Worm (Caenorhabditis elegans) whole organism, L4 larva: ENCODE results near the gene cnnm-3.

Source experiments
- F37D6.2 ChIP-seq: sonication (generic microtip); optimal IDR thresholded peaks from 2 replicates; lab custom pipeline; 2016; ENCODE audit warnings: mild to moderate bottlenecking, missing genetic modification characterization, missing compliant biosample characterization
- F44E2.7 ChIP-seq: fragments of 200-800 bp; sonication (Bioruptor generic); IDR thresholded peaks from 2 replicates; pipeline ENCODE4 v2.1.2; 2022; ENCODE audit warnings: missing genetic modification characterization, missing compliant biosample characterization
- R02D3.7 ChIP-seq: fragments of 150-350 bp; sonication (generic microtip); optimal IDR thresholded peaks from 3 replicates; lab custom pipeline; 2014; ENCODE audit warnings: missing biosample characterization, missing genetic modification characterization
- T20F7.1 ChIP-seq: fragments of 200-800 bp; sonication (Bioruptor generic); optimal IDR thresholded peaks from 2 replicates; lab custom pipeline; 2018; ENCODE audit warnings: mild to moderate bottlenecking, missing genetic modification characterization, missing compliant biosample characterization
- T26A8.4 ChIP-seq: fragments of 200-800 bp; sonication (Bioruptor generic); IDR thresholded peaks from 2 replicates; pipeline ENCODE4 v1.3.6; 2022; ENCODE audit warnings: missing genetic modification characterization, missing compliant biosample characterization
- Y105C5A.15 ChIP-seq: fragments of 200-800 bp; sonication (Bioruptor generic); IDR thresholded peaks from 2 replicates; pipeline ENCODE4 v1.3.6; 2022; ENCODE audit warnings: missing genetic modification characterization, missing compliant biosample characterization
- Y48G9A.11 ChIP-seq: fragments of 200-800 bp; sonication (Bioruptor generic); IDR thresholded peaks from 2 replicates; pipeline ENCODE4 v1.3.6; 2022; ENCODE audit warnings: missing genetic modification reagents, missing genetic modification characterization, missing compliant biosample characterization
- Y5F2A.4 ChIP-seq: fragments of 200-800 bp; sonication (Bioruptor generic); optimal IDR thresholded peaks from 2 replicates; lab custom pipeline; 2018; ENCODE audit warnings: mild to moderate bottlenecking, missing genetic modification characterization, missing compliant biosample characterization
- ZK337.2 ChIP-seq: fragments of 200-800 bp; sonication (Bioruptor generic); IDR thresholded peaks from 2 replicates; pipeline ENCODE4 v1.3.6; 2022; ENCODE audit warnings: missing genetic modification reagents, missing genetic modification characterization, missing compliant biosample characterization
- arid-1 ChIP-seq: fragments of 200-800 bp; sonication (Bioruptor generic); conservative IDR thresholded peaks from 2 replicates; pipeline ENCODE4 v1.3.6; 2022; ENCODE audit warnings: missing genetic modification reagents, missing genetic modification characterization, missing compliant biosample characterization
- ceh-20 ChIP-seq: fragments of 200-800 bp; sonication (Bioruptor generic); IDR thresholded peaks from 2 replicates; pipeline ENCODE4 v1.3.6; 2022; ENCODE audit warnings: missing genetic modification reagents, missing genetic modification characterization, missing compliant biosample characterization
- ceh-28 ChIP-seq: fragments of 150-350 bp; optimal IDR thresholded peaks from 2 replicates; lab custom pipeline; 2014; ENCODE audit warnings: missing biosample characterization, missing genetic modification reagents, missing genetic modification characterization
- ces-1 ChIP-seq: fragments of 150-350 bp; sonication (generic microtip); optimal IDR thresholded peaks from 4 replicates; lab custom pipeline; 2014; ENCODE audit warnings: missing biosample characterization, missing genetic modification reagents, missing genetic modification characterization
- ctbp-1 ChIP-seq: fragments of 200-800 bp; sonication (Bioruptor generic); IDR thresholded peaks from 2 replicates; pipeline ENCODE4 v1.3.6; 2022; ENCODE audit warnings: missing genetic modification reagents, missing genetic modification characterization, missing compliant biosample characterization
- dmd-8 ChIP-seq: fragments of 200-800 bp; sonication (Bioruptor generic); IDR thresholded peaks from 2 replicates; pipeline ENCODE4 v1.3.6; 2022; ENCODE audit warnings: missing genetic modification characterization, missing compliant biosample characterization
- dmd-9 ChIP-seq: fragments of 200-800 bp; sonication (Bioruptor generic); IDR thresholded peaks from 2 replicates; pipeline ENCODE4 v1.3.6; 2022; ENCODE audit warnings: missing genetic modification reagents, missing genetic modification characterization, missing compliant biosample characterization
- dpl-1 ChIP-seq: fragments of 150-350 bp; optimal IDR thresholded peaks from 2 replicates; lab custom pipeline; 2014; ENCODE audit warnings: missing biosample characterization, missing genetic modification reagents, missing genetic modification characterization
- dve-1 ChIP-seq: sonication (generic microtip); optimal IDR thresholded peaks from 2 replicates; lab custom pipeline; 2017; ENCODE audit warnings: antibody characterized with exemption, mild to moderate bottlenecking, missing genetic modification characterization, missing compliant biosample characterization; ENCODE audit not compliant: insufficient read depth
- egl-43 ChIP-seq: fragments of 200-800 bp; sonication (Bioruptor generic); IDR thresholded peaks from 2 replicates; pipeline ENCODE4 v1.3.6; 2022; ENCODE audit warnings: missing genetic modification reagents, missing genetic modification characterization, missing compliant biosample characterization
- fkh-10 ChIP-seq: fragments of 150-350 bp; optimal IDR thresholded peaks from 2 replicates; lab custom pipeline; 2014; ENCODE audit warnings: missing biosample characterization, missing genetic modification reagents, missing genetic modification characterization
- fos-1 ChIP-seq: fragments of 150-350 bp; optimal IDR thresholded peaks from 2 replicates; lab custom pipeline; 2014; ENCODE audit warnings: missing biosample characterization, missing genetic modification characterization
- gei-8 ChIP-seq: fragments of 200-800 bp; sonication (Bioruptor generic); optimal IDR thresholded peaks from 2 replicates; lab custom pipeline; 2018; ENCODE audit warnings: mild to moderate bottlenecking, missing genetic modification characterization, missing compliant biosample characterization
- hmg-1.1 ChIP-seq: fragments of 200-800 bp; sonication (Bioruptor generic); IDR thresholded peaks from 2 replicates; pipeline ENCODE4 v1.3.6; 2022; ENCODE audit warnings: missing genetic modification reagents, missing genetic modification characterization, missing compliant biosample characterization
- jun-1 ChIP-seq: fragments of 150-350 bp; optimal IDR thresholded peaks from 2 replicates; lab custom pipeline; 2014; ENCODE audit warnings: missing biosample characterization, missing genetic modification reagents, missing genetic modification characterization
- lim-7 ChIP-seq: fragments of 200-800 bp; sonication (Bioruptor generic); IDR thresholded peaks from 2 replicates; pipeline ENCODE4 v1.3.6; 2022; ENCODE audit warnings: missing genetic modification characterization, missing compliant biosample characterization
- lin-13 ChIP-seq: fragments of 150-350 bp; optimal IDR thresholded peaks from 2 replicates; lab custom pipeline; 2014; ENCODE audit warnings: missing biosample characterization, missing genetic modification reagents, missing genetic modification characterization
- lin-15B ChIP-seq: fragments of 150-350 bp; sonication (generic microtip); optimal IDR thresholded peaks from 3 replicates; lab custom pipeline; 2014; ENCODE audit warnings: missing biosample characterization, missing genetic modification characterization
- lin-29 ChIP-seq: fragments of 200-800 bp; sonication (Bioruptor generic); IDR thresholded peaks from 2 replicates; pipeline ENCODE4 v1.3.6; 2022; ENCODE audit warnings: missing genetic modification reagents, missing genetic modification characterization, missing compliant biosample characterization
- lin-38 ChIP-seq: fragments of 200-800 bp; sonication (Bioruptor generic); IDR thresholded peaks from 2 replicates; pipeline ENCODE4 v1.3.6; 2022; ENCODE audit warnings: missing genetic modification reagents, missing genetic modification characterization, missing compliant biosample characterization
- lin-39 ChIP-seq: fragments of 150-350 bp; optimal IDR thresholded peaks from 2 replicates; lab custom pipeline; 2014; ENCODE audit warnings: missing biosample characterization, missing genetic modification reagents, missing genetic modification characterization
- madf-9 ChIP-seq: fragments of 200-800 bp; sonication (Bioruptor generic); conservative IDR thresholded peaks from 2 replicates; pipeline ENCODE4 v1.3.6; 2022; ENCODE audit warnings: missing genetic modification reagents, missing genetic modification characterization, missing compliant biosample characterization
- mdl-1 ChIP-seq, 2 experiments: fragments of 150-350 bp in 1 of 2; sonication (generic microtip) in 1 of 2; optimal IDR thresholded peaks; 2 replicates each; lab custom pipeline; 2014 to 2017; ENCODE audit warnings: missing biosample characterization in 2 of 2, missing genetic modification characterization in 2 of 2
- mes-2 ChIP-seq: sonication (generic microtip); optimal IDR thresholded peaks from 2 replicates; lab custom pipeline; 2016; ENCODE audit warnings: missing genotype, mild to moderate bottlenecking, missing genetic modification characterization, missing compliant biosample characterization; ENCODE audit not compliant: poor library complexity, severe bottlenecking
- mxl-3 ChIP-seq: fragments of 200-800 bp; sonication (Bioruptor generic); optimal IDR thresholded peaks from 2 replicates; lab custom pipeline; 2018; ENCODE audit warnings: mild to moderate bottlenecking, missing genetic modification characterization, missing compliant biosample characterization
- nhr-102 ChIP-seq: sonication (generic microtip); optimal IDR thresholded peaks from 2 replicates; lab custom pipeline; 2016; ENCODE audit warnings: mild to moderate bottlenecking, missing genetic modification characterization, moderate library complexity, missing compliant biosample characterization
- nhr-11 ChIP-seq: fragments of 150-350 bp; optimal IDR thresholded peaks from 2 replicates; lab custom pipeline; 2014; ENCODE audit warnings: missing biosample characterization, missing genetic modification characterization
- nhr-237 ChIP-seq: sonication (generic microtip); optimal IDR thresholded peaks from 2 replicates; lab custom pipeline; 2017; ENCODE audit warnings: missing biosample characterization, missing genetic modification characterization
- nhr-25 ChIP-seq: sonication (generic microtip); optimal IDR thresholded peaks from 2 replicates; lab custom pipeline; 2017; ENCODE audit warnings: missing genetic modification characterization, mild to moderate bottlenecking, missing compliant biosample characterization, antibody characterized with exemption, moderate library complexity, borderline replicate concordance; ENCODE audit not compliant: insufficient read depth
- nhr-28 ChIP-seq: fragments of 150-350 bp; optimal IDR thresholded peaks from 2 replicates; lab custom pipeline; 2014; ENCODE audit warnings: missing biosample characterization, missing genetic modification characterization
- nhr-42 ChIP-seq: fragments of 200-800 bp; sonication (Bioruptor generic); IDR thresholded peaks from 2 replicates; pipeline ENCODE4 v1.3.6; 2022; ENCODE audit warnings: missing genetic modification characterization, missing compliant biosample characterization
- nhr-48 ChIP-seq: sonication (generic microtip); optimal IDR thresholded peaks from 2 replicates; lab custom pipeline; 2016; ENCODE audit warnings: mild to moderate bottlenecking, missing genetic modification characterization, missing compliant biosample characterization
- pha-4 ChIP-seq, 2 experiments: fragments of 150-350 bp in 1 of 2; fragments of 200-800 bp in 1 of 2; sonication (Bioruptor generic) in 1 of 2; IDR thresholded peaks in 1 of 2; optimal IDR thresholded peaks in 1 of 2; 2 replicates each; pipeline versions ENCODE4 v1.3.6 to Lab custom; 2014 to 2022; ENCODE audit warnings: missing genetic modification characterization in 2 of 2, missing genetic modification reagents in 2 of 2, missing biosample characterization in 1 of 2, missing compliant biosample characterization in 1 of 2
- php-3 ChIP-seq: fragments of 200-800 bp; sonication (Bioruptor generic); IDR thresholded peaks from 2 replicates; pipeline ENCODE4 v1.3.6; 2022; ENCODE audit warnings: missing genetic modification reagents, missing genetic modification characterization, missing compliant biosample characterization
- sdz-12 ChIP-seq: fragments of 200-800 bp; sonication (Bioruptor generic); optimal IDR thresholded peaks from 2 replicates; lab custom pipeline; 2018; ENCODE audit warnings: mild to moderate bottlenecking, missing genetic modification characterization, missing compliant biosample characterization
- skn-1 ChIP-seq: fragments of 150-350 bp; optimal IDR thresholded peaks from 2 replicates; lab custom pipeline; 2014; ENCODE audit warnings: missing biosample characterization, missing genetic modification characterization
- snpc-1.2 ChIP-seq: fragments of 200-800 bp; sonication (Bioruptor generic); IDR thresholded peaks from 2 replicates; pipeline ENCODE4 v1.3.6; 2022; ENCODE audit warnings: missing genetic modification reagents, missing genetic modification characterization, missing compliant biosample characterization
- spr-3 ChIP-seq: fragments of 200-800 bp; sonication (Bioruptor generic); optimal IDR thresholded peaks from 2 replicates; lab custom pipeline; 2018; ENCODE audit warnings: mild to moderate bottlenecking, missing genetic modification characterization, missing compliant biosample characterization
- tag-97 ChIP-seq: fragments of 200-800 bp; sonication (Bioruptor generic); IDR thresholded peaks from 2 replicates; pipeline ENCODE4 v1.3.6; 2022; ENCODE audit warnings: missing genetic modification characterization, missing compliant biosample characterization
- zfp-2 ChIP-seq: sonication (generic microtip); optimal IDR thresholded peaks from 2 replicates; lab custom pipeline; 2016; ENCODE audit warnings: mild to moderate bottlenecking, missing genetic modification characterization, missing compliant biosample characterization
- zfp-3 ChIP-seq: fragments of 200-800 bp; sonication (Bioruptor generic); conservative IDR thresholded peaks from 2 replicates; pipeline ENCODE4 v1.3.6; 2022; ENCODE audit warnings: missing genetic modification reagents, missing genetic modification characterization, missing compliant biosample characterization

Gene cnnm-3

ce11 chrX:3035972-3036379 is 9.7 kb downstream of the cnnm-3 start (continued):
- TF ChIP-seq mdl-1 (tag; optimal IDR thresholded peaks at IDR 0.05; lab: Kevin White, UChicago), result peak; percentile 34 to 82
- TF ChIP-seq nhr-48 (tag; lab: Kevin White, UChicago), result peak; percentile 89
- peak; percentile 51 for TF ChIP-seq dpl-1 (GFP tag; lab: Kevin White, UChicago)
- peak; percentile 91 for TF ChIP-seq jun-1 (tag; lab: Kevin White, UChicago)
- peak; percentile 99 for TF ChIP-seq hmg-1.1 (GFP tag; lab: Robert Waterston, UW)
- TF ChIP-seq nhr-11 (tag; lab: Kevin White, UChicago), result peak; percentile 89
- TF ChIP-seq dmd-8 (GFP tag; lab: Robert Waterston, UW), result peak; percentile 100
- TF ChIP-seq ctbp-1 (GFP tag; lab: Robert Waterston, UW), result peak; percentile 98
- TF ChIP-seq F44E2.7 (GFP tag; lab: Robert Waterston, UW), result peak; percentile 99
- TF ChIP-seq zfp-2, result peak; percentile 78
- peak; percentile 95 for TF ChIP-seq zfp-3 (GFP tag; lab: Robert Waterston, UW)
- TF ChIP-seq snpc-1.2 (GFP tag; lab: Robert Waterston, UW), result peak; percentile 96
- peak; percentile 91 for TF ChIP-seq Y48G9A.11 (GFP tag; lab: Robert Waterston, UW)
- peak; percentile 71 for TF ChIP-seq mxl-3 (GFP tag; lab: Kevin White, UChicago)
- TF ChIP-seq nhr-237, result peak; percentile 1
- peak; percentile 96 for TF ChIP-seq php-3 (GFP tag; lab: Robert Waterston, UW)
- peak; percentile 97 for TF ChIP-seq madf-9 (GFP tag; lab: Robert Waterston, UW)
- TF ChIP-seq ceh-28, result no peak
- TF ChIP-seq dve-1, result peak; percentile 82
- TF ChIP-seq nhr-42, result peak; percentile 93
- TF ChIP-seq mes-2, result peak; percentile 83
- TF ChIP-seq fkh-10 (GFP tag; lab: Kevin White, UChicago), result peak; percentile 86
- TF ChIP-seq T26A8.4 (GFP tag; lab: Robert Waterston, UW), result peak; percentile 97
- TF ChIP-seq ceh-20, result peak; percentile 96
- TF ChIP-seq Y5F2A.4 (GFP tag; lab: Kevin White, UChicago), result peak; percentile 92
- peak; percentile 29 for TF ChIP-seq R02D3.7 (tag; lab: Kevin White, UChicago)
- TF ChIP-seq nhr-25, result peak; percentile 63
- TF ChIP-seq pha-4 (GFP tag; IDR thresholded peaks at IDR 0.05; lab: Robert Waterston, UW), result peak; percentile 98
- peak; percentile 23 for TF ChIP-seq pha-4 (tag; optimal IDR thresholded peaks at IDR 0.05; lab: Kevin White, UChicago)
- peak; percentile 99 for TF ChIP-seq Y105C5A.15 (GFP tag; lab: Robert Waterston, UW)
- no peak for TF ChIP-seq skn-1 (tag; lab: Kevin White, UChicago)
- TF ChIP-seq lim-7 (GFP tag; lab: Robert Waterston, UW), result peak; percentile 99
- TF ChIP-seq spr-3 (GFP tag; lab: Kevin White, UChicago), result peak; percentile 93
- peak; percentile 97 for TF ChIP-seq arid-1 (GFP tag; lab: Robert Waterston, UW)
- TF ChIP-seq nhr-28 (tag; lab: Kevin White, UChicago), result peak; percentile 63
- no peak for TF ChIP-seq fos-1 (tag; lab: Kevin White, UChicago)
- TF ChIP-seq gei-8, result peak; percentile 97
- TF ChIP-seq dmd-9 (GFP tag; lab: Robert Waterston, UW), result peak; percentile 96
- TF ChIP-seq egl-43, result peak; percentile 99
- peak; percentile 86 for TF ChIP-seq ces-1
- TF ChIP-seq sdz-12, result peak; percentile 99
- peak; percentile 94 for TF ChIP-seq F37D6.2
- no peak for TF ChIP-seq lin-15B (tag; lab: Kevin White, UChicago)
- TF ChIP-seq lin-29, result peak; percentile 93
- no peak for TF ChIP-seq tag-97 (GFP tag; lab: Robert Waterston, UW)
- TF ChIP-seq nhr-102, result peak; percentile 95
- peak; percentile 83 for TF ChIP-seq lin-13 (GFP tag; lab: Kevin White, UChicago)
- TF ChIP-seq lin-39 (tag; lab: Kevin White, UChicago), result peak; percentile 39
- peak; percentile 89 for TF ChIP-seq lin-38
- peak; percentile 95 for TF ChIP-seq ZK337.2 (GFP tag; lab: Robert Waterston, UW)
- peak; percentile 83 for TF ChIP-seq T20F7.1 (GFP tag; lab: Kevin White, UChicago)
